Worm (Caenorhabditis elegans): ENCODE results near the gene ttr-17.

Gene ttr-17

ce11 chrIV:11105724-11106123 is 38.9 kb upstream of the ttr-17 start, which contains the start of gene srlf-24:
Gene srlf-24, minus strand, starts transcription at chrIV:11105824.
- TF ChIP-seq hlh-4 (tag; optimal IDR thresholded peaks at IDR 0.05): no peak
- TF ChIP-seq efl-1 (optimal IDR thresholded peaks at IDR 0.05): no peak
- TF ChIP-seq efl-1 (GFP tag; optimal IDR thresholded peaks at IDR 0.05 in 1 of 2): peak in 1 of 2 experiments; percentile 51

- TF ChIP-seq nhr-85 (tag) (peak; percentile 61), aly-2 (tag; optimal IDR thresholded peaks at IDR 0.05) (no peak), nhr-84 (tag; optimal IDR thresholded peaks at IDR 0.05) (no peak), pax-3 (tag; optimal IDR thresholded peaks at IDR 0.05) (no peak), Y116A8C.19 (tag; optimal IDR thresholded peaks at IDR 0.05; ENCODE audit: borderline replicate concordance) (no peak), hpl-2 (GFP tag; optimal IDR thresholded peaks at IDR 0.05) (no peak), ceh-63 (GFP tag; optimal IDR thresholded peaks at IDR 0.05) (no peak)
Measured at ce11 chrIV:11103501-11103900, 36.7 kb upstream of the ttr-17 start.

- no peak for TF ChIP-seq nhr-20 (tag; optimal IDR thresholded peaks at IDR 0.05)
- TF ChIP-seq grh-1 (GFP tag; IDR thresholded peaks at IDR 0.05): no peak
- TF ChIP-seq isw-1 (GFP tag; IDR thresholded peaks at IDR 0.05): no peak
- no peak for TF ChIP-seq mdl-1 (tag; optimal IDR thresholded peaks at IDR 0.05)
- no peak for TF ChIP-seq nhr-84 (tag; optimal IDR thresholded peaks at IDR 0.05)
- TF ChIP-seq zag-1 (tag; optimal IDR thresholded peaks at IDR 0.05): no peak
- TF ChIP-seq efl-3 (GFP tag; optimal IDR thresholded peaks at IDR 0.05): no peak
- TF ChIP-seq unc-62 (GFP tag; optimal IDR thresholded peaks at IDR 0.05): no peak
- no peak for TF ChIP-seq nhr-90 (tag; optimal IDR thresholded peaks at IDR 0.05; ENCODE audit: poor library complexity)
- TF ChIP-seq C04F5.9 (tag; optimal IDR thresholded peaks at IDR 0.05): no peak
Measured at ce11 chrIV:11102608-11103007, 35.8 kb upstream of the ttr-17 start, which contains the start of gene srlf-17. Gene srlf-17, minus strand, starts transcription at chrIV:11102708.

DNA sequence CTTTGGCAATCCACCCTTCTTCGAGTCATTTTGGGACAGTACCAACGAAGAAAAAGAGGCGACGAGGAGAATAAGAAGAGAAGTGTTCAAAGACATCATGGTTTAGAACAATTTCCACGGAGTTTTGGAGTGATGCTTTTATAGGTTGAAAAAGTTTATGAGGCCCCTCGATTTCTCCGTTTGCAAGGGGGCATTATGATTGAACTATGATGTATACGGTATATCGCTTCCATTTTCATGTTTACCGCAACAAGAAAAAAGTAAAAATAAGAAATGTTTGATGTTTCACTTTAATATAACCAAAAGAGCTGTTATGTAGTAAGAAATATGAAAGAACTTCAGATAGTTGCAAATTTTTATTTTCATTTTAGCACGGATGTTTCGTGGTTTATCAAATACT is 34.6 kb upstream of the ttr-17 start, which contains the start of gene srlf-18:
Gene srlf-18, minus strand, starts transcription at position 101 of the 400 bp plus-strand sequence.
- TF ChIP-seq lin-35 (GFP tag; optimal IDR thresholded peaks at IDR 0.05): no peak
- TF ChIP-seq vab-15 (tag; optimal IDR thresholded peaks at IDR 0.05): no peak
- TF ChIP-seq ets-5 (GFP tag; IDR thresholded peaks at IDR 0.05): no peak
- no peak for TF ChIP-seq sox-4 (tag; optimal IDR thresholded peaks at IDR 0.05)
- TF ChIP-seq mdl-1 (tag; optimal IDR thresholded peaks at IDR 0.05): no peak
- no peak for TF ChIP-seq ama-1 (optimal IDR thresholded peaks at IDR 0.05)
- no peak for TF ChIP-seq mep-1 (tag; optimal IDR thresholded peaks at IDR 0.05)
- no peak for TF ChIP-seq nhr-12 (tag; optimal IDR thresholded peaks at IDR 0.05)
- TF ChIP-seq ztf-11 (tag; optimal IDR thresholded peaks at IDR 0.05): no peak

DNA sequence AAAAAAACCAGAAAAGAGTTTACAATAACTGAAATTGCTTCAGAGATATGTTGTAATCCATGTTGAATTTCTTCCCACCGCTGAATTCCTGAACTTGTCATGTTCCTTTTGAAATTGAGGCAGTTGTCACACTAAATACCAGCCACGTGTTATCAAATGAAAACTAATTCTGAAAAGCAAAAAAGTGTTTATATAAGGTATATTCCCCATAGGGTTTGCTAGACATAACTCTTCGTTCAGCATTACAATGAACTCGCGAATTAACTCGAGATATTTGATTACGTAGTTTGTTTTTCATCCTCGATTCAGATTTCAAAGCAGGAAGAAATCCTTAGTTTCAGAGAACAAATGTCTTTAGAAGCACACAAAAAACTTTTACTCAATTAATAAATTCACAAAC is 33.4 kb upstream of the ttr-17 start, which contains the start of gene str-3:
Gene str-3, minus strand, starts transcription at position 101 of the 400 bp plus-strand sequence.
- TF ChIP-seq zip-4 (GFP tag; optimal IDR thresholded peaks at IDR 0.05) (no peak), ceh-8 (GFP tag; optimal IDR thresholded peaks at IDR 0.05) (no peak), lin-15B (tag; optimal IDR thresholded peaks at IDR 0.05) (no peak), fos-1 (tag; optimal IDR thresholded peaks at IDR 0.05) (no peak), C16A3.4 (tag; optimal IDR thresholded peaks at IDR 0.05) (no peak), sox-4 (tag; optimal IDR thresholded peaks at IDR 0.05) (no peak), nhr-84 (tag; optimal IDR thresholded peaks at IDR 0.05) (no peak), unc-98 (GFP tag; IDR thresholded peaks at IDR 0.05) (no peak), nhr-71 (tag; optimal IDR thresholded peaks at IDR 0.05) (no peak), pqm-1 (tag; optimal IDR thresholded peaks at IDR 0.05) (no peak), egl-27 (tag; optimal IDR thresholded peaks at IDR 0.05) (no peak), efl-1 (optimal IDR thresholded peaks at IDR 0.05) (no peak), efl-1 (GFP tag; optimal IDR thresholded peaks at IDR 0.05 in 1 of 2) (no peak), hpl-2 (GFP tag; optimal IDR thresholded peaks at IDR 0.05) (no peak), vab-15 (tag; optimal IDR thresholded peaks at IDR 0.05) (no peak), dsc-1 (tag; optimal IDR thresholded peaks at IDR 0.05) (no peak), nhr-19 (GFP tag; conservative IDR thresholded peaks at IDR 0.05) (no peak), snu-23 (GFP tag; optimal IDR thresholded peaks at IDR 0.05) (no peak), hlh-4 (tag; optimal IDR thresholded peaks at IDR 0.05) (no peak)

All from whole organism, L1 larva.